Worm (Caenorhabditis elegans) whole organism, mixed stage, embryonic: ENCODE data around the gene Y25C1A.8.

Experiments
- blmp-1 ChIP-seq: fragments of 150-350 bp; optimal IDR thresholded peaks from 2 replicates; lab custom pipeline; 2014; ENCODE audit warnings: missing biosample characterization, missing genetic modification characterization
- ceh-83 ChIP-seq: fragments of 200-800 bp; sonication (Bioruptor generic); optimal IDR thresholded peaks from 2 replicates; lab custom pipeline; 2018; ENCODE audit warnings: mild to moderate bottlenecking, missing genetic modification characterization, missing compliant biosample characterization
- drap-1 ChIP-seq: fragments of 200-800 bp; sonication (Bioruptor generic); optimal IDR thresholded peaks from 3 replicates; lab custom pipeline; 2018; ENCODE audit warnings: mild to moderate bottlenecking, missing genetic modification characterization, missing compliant biosample characterization
- flh-1 ChIP-seq: fragments of 200-800 bp; sonication (Bioruptor generic); optimal IDR thresholded peaks from 2 replicates; lab custom pipeline; 2018; ENCODE audit warnings: mild to moderate bottlenecking, missing genetic modification characterization, moderate library complexity, missing compliant biosample characterization
- lin-32 ChIP-seq: fragments of 200-800 bp; sonication (Bioruptor generic); optimal IDR thresholded peaks from 2 replicates; lab custom pipeline; 2018; ENCODE audit warnings: mild to moderate bottlenecking, missing genetic modification characterization, missing compliant biosample characterization
- mab-5 ChIP-seq: fragments of 150-350 bp; optimal IDR thresholded peaks from 2 replicates; lab custom pipeline; 2014; ENCODE audit warnings: missing biosample characterization, missing genetic modification characterization
- mep-1 ChIP-seq: fragments of 150-350 bp; optimal IDR thresholded peaks from 2 replicates; lab custom pipeline; 2017; ENCODE audit warnings: missing biosample characterization, missing genetic modification reagents, missing genetic modification characterization, inconsistent platforms
- nhr-237 ChIP-seq: fragments of 150-350 bp; optimal IDR thresholded peaks from 2 replicates; lab custom pipeline; 2014; ENCODE audit warnings: missing biosample characterization, missing genetic modification characterization
- nhr-28 ChIP-seq: fragments of 150-350 bp; optimal IDR thresholded peaks from 2 replicates; lab custom pipeline; 2014; ENCODE audit warnings: missing biosample characterization, missing genetic modification characterization
- pha-4 ChIP-seq: fragments of 150-350 bp; optimal IDR thresholded peaks from 2 replicates; lab custom pipeline; 2018; ENCODE audit warnings: missing biosample characterization, missing genetic modification reagents, missing genetic modification characterization
- snpc-4 ChIP-seq: fragments of 150-350 bp; optimal IDR thresholded peaks from 2 replicates; lab custom pipeline; 2014; ENCODE audit warnings: missing biosample characterization, missing genetic modification characterization
- ztf-11 ChIP-seq: fragments of 150-350 bp; optimal IDR thresholded peaks from 2 replicates; lab custom pipeline; 2014; ENCODE audit warnings: missing biosample characterization, missing genetic modification characterization

DNA sequence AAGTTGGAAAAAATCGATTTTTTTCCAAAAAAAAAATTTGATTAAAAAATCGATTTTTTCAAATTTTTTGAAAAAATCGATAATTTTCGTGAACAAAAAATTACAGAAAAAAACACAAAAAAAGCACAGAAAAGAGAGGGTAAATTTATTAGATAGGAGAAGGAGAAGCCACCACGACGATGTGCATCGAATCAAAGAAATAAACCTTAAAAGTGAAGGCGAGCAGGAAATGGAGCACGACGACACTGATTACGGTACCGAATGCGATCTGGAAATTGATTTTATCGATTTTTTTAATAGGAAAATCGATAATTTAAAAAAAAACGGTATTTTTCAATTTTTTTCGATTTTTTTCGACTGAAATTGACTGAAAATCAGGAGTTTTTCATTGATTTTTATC lies 11.7 kb downstream of the Y25C1A.8 start:
- no peak for TF ChIP-seq lin-32
- no peak for TF ChIP-seq ceh-83 (GFP tag; lab: Kevin White, UChicago)
- no peak for TF ChIP-seq ztf-11 (tag; lab: Kevin White, UChicago)
- no peak for TF ChIP-seq flh-1 (GFP tag; lab: Kevin White, UChicago)
- TF ChIP-seq mab-5 (tag; lab: Kevin White, UChicago) = no peak
- TF ChIP-seq nhr-28 (tag; lab: Kevin White, UChicago) = no peak
- no peak for TF ChIP-seq drap-1 (GFP tag; lab: Kevin White, UChicago)
- no peak for TF ChIP-seq snpc-4 (tag; lab: Kevin White, UChicago)
- TF ChIP-seq mep-1 (tag; lab: Kevin White, UChicago) = no peak
- no peak for TF ChIP-seq nhr-237 (tag; lab: Kevin White, UChicago)
- TF ChIP-seq blmp-1 (tag; lab: Kevin White, UChicago) = no peak
- TF ChIP-seq pha-4 (tag; lab: Kevin White, UChicago) = no peak
